Fruit fly (Drosophila melanogaster) whole organism, embryonic: ENCODE measurements around the gene CG11672.

Experiments used
- Atf-2 ChIP-seq: fragments of 200-800 bp; sonication (Bioruptor generic); optimal IDR thresholded peaks from 2 replicates; lab custom pipeline; 2016; ENCODE audit warnings: missing biosample characterization, missing genetic modification characterization
- Awh ChIP-seq: fragments of 200-800 bp; sonication (Bioruptor generic); IDR thresholded peaks from 2 replicates; pipeline ENCODE4, ENCODE4 v1.3.6; 2022; ENCODE audit warnings: missing biosample characterization, missing genetic modification characterization
- Bgb ChIP-seq: fragments of 200-800 bp; sonication (Bioruptor generic); IDR thresholded peaks from 2 replicates; pipeline ENCODE4 v1.3.6; 2022; ENCODE audit warnings: missing biosample characterization, missing genetic modification characterization; ENCODE audit not compliant: partially characterized antibody
- C15 ChIP-seq: fragments of 200-800 bp; sonication (Bioruptor generic); IDR thresholded peaks from 3 replicates; pipeline ENCODE4 v1.3.6; 2022; ENCODE audit warnings: missing biosample characterization, missing genetic modification characterization
- CG1024 ChIP-seq: fragments of 200-800 bp; sonication (Bioruptor generic); IDR thresholded peaks from 2 replicates; pipeline ENCODE4 v1.3.6; 2022; ENCODE audit warnings: missing biosample characterization, missing genetic modification characterization
- CG10366 ChIP-seq: fragments of 200-800 bp; sonication (Bioruptor generic); IDR thresholded peaks from 2 replicates; pipeline ENCODE4 v1.3.6; 2022; ENCODE audit warnings: missing biosample characterization, missing genetic modification characterization
- CG10431 ChIP-seq: fragments of 200-800 bp; sonication (Bioruptor generic); optimal IDR thresholded peaks from 3 replicates; lab custom pipeline; 2018; ENCODE audit warnings: missing biosample characterization, mild to moderate bottlenecking, missing genetic modification characterization
- CG13894 ChIP-seq: fragments of 200-800 bp; sonication (Bioruptor generic); optimal IDR thresholded peaks from 3 replicates; lab custom pipeline; 2018; ENCODE audit warnings: missing biosample characterization, mild to moderate bottlenecking, missing genetic modification characterization, moderate library complexity
- CG14860 ChIP-seq: fragments of 200-800 bp; sonication (Bioruptor generic); IDR thresholded peaks from 3 replicates; pipeline ENCODE4 v1.3.6; 2022; ENCODE audit warnings: missing biosample characterization, missing genetic modification characterization; ENCODE audit not compliant: partially characterized antibody
- CG15269 ChIP-seq: fragments of 200-800 bp; sonication (Bioruptor generic); optimal IDR thresholded peaks from 2 replicates; lab custom pipeline; 2018; ENCODE audit warnings: missing biosample characterization, mild to moderate bottlenecking, missing genetic modification characterization, moderate library complexity
- CG16863 ChIP-seq: fragments of 200-800 bp; sonication (Bioruptor generic); optimal IDR thresholded peaks from 3 replicates; lab custom pipeline; 2016; ENCODE audit warnings: missing biosample characterization, missing genetic modification characterization
- CG18262 ChIP-seq: fragments of 200-800 bp; optimal IDR thresholded peaks from 3 replicates; lab custom pipeline; 2019; ENCODE audit warnings: missing biosample characterization, mild to moderate bottlenecking, missing genetic modification characterization, moderate library complexity
- CG2712 ChIP-seq: fragments of 200-800 bp; optimal IDR thresholded peaks from 3 replicates; lab custom pipeline; 2019; ENCODE audit warnings: missing biosample characterization, mild to moderate bottlenecking, missing genetic modification characterization, moderate library complexity
- CG5245 ChIP-seq: fragments of 200-800 bp; sonication (Bioruptor generic); optimal IDR thresholded peaks from 3 replicates; lab custom pipeline; 2016; ENCODE audit warnings: missing biosample characterization, missing genetic modification characterization
- CG5953 ChIP-seq: fragments of 200-800 bp; sonication (Bioruptor generic); IDR thresholded peaks from 2 replicates; pipeline ENCODE4 v1.3.6; 2022; ENCODE audit warnings: missing biosample characterization, missing genetic modification characterization
- CG6689 ChIP-seq: fragments of 200-800 bp; sonication (Bioruptor generic); IDR thresholded peaks from 2 replicates; pipeline ENCODE4 v1.3.6; 2022; ENCODE audit warnings: missing biosample characterization, missing genetic modification characterization
- CG6854 ChIP-seq: fragments of 200-800 bp; sonication (Bioruptor generic); optimal IDR thresholded peaks from 3 replicates; lab custom pipeline; 2017; ENCODE audit warnings: missing biosample characterization, mild to moderate bottlenecking, missing genetic modification characterization
- CG8478 ChIP-seq: fragments of >200 bp; optimal IDR thresholded peaks from 2 replicates; lab custom pipeline; 2018
- CG8944 ChIP-seq: fragments of 200-800 bp; sonication (Bioruptor generic); optimal IDR thresholded peaks from 3 replicates; lab custom pipeline; 2016; ENCODE audit warnings: missing biosample characterization, missing genetic modification characterization
- Drgx ChIP-seq: fragments of 200-800 bp; sonication (Bioruptor generic); IDR thresholded peaks from 2 replicates; pipeline ENCODE4 v1.3.6; 2022; ENCODE audit warnings: missing biosample characterization, missing genetic modification characterization
- ERR ChIP-seq: fragments of 200-800 bp; sonication (Bioruptor generic); optimal IDR thresholded peaks from 2 replicates; lab custom pipeline; 2016; ENCODE audit warnings: missing biosample characterization, missing genetic modification characterization
- Eip74EF ChIP-seq, 2 experiments: fragments of 200-800 bp in 1 of 2; fragments of >200 bp in 1 of 2; sonication (Bioruptor generic) in 1 of 2; optimal IDR thresholded peaks; 2 replicates each; lab custom pipeline; 2017 to 2019; ENCODE audit warnings: missing biosample characterization in 2 of 2, missing genetic modification characterization in 2 of 2, mild to moderate bottlenecking in 1 of 2, moderate library complexity in 1 of 2
- Ets65A ChIP-seq: fragments of 200-800 bp; sonication (Bioruptor generic); peaks from one replicate; lab custom pipeline; 2016; ENCODE audit warnings: missing biosample characterization, missing genetic modification characterization
- HLH4C ChIP-seq: fragments of 200-800 bp; sonication (Bioruptor generic); IDR thresholded peaks from 3 replicates; pipeline ENCODE4 v1.3.6; 2022; ENCODE audit warnings: missing biosample characterization, missing genetic modification characterization; ENCODE audit not compliant: partially characterized antibody
- Max ChIP-seq: fragments of 200-800 bp; sonication (Bioruptor generic); optimal IDR thresholded peaks from 2 replicates; lab custom pipeline; 2016; ENCODE audit warnings: missing biosample characterization, mild to moderate bottlenecking, missing genetic modification characterization
- Nf-YA ChIP-seq: fragments of 200-800 bp; sonication (Bioruptor generic); IDR thresholded peaks from 2 replicates; pipeline ENCODE4 v1.3.6; 2022; ENCODE audit warnings: missing biosample characterization, missing genetic modification characterization
- Scr ChIP-seq: fragments of 200-800 bp; sonication (Bioruptor generic); IDR thresholded peaks from 2 replicates; pipeline ENCODE4 v1.3.6; 2022; ENCODE audit warnings: missing biosample characterization, missing genetic modification characterization; ENCODE audit not compliant: partially characterized antibody
- Side ChIP-seq: fragments of 200-800 bp; sonication (Bioruptor generic); optimal IDR thresholded peaks from 2 replicates; lab custom pipeline; 2016; ENCODE audit warnings: missing biosample characterization, missing genetic modification characterization
- Sin3A ChIP-seq: fragments of >200 bp; optimal IDR thresholded peaks from 2 replicates; lab custom pipeline; 2018
- Taf1 ChIP-seq: fragments of 200-800 bp; sonication (Bioruptor generic); IDR thresholded peaks from 2 replicates; pipeline ENCODE4 v1.3.6; 2022; ENCODE audit warnings: missing biosample characterization, missing genetic modification characterization
- Xrp1 ChIP-seq: fragments of 200-800 bp; sonication (Bioruptor generic); IDR thresholded peaks from 2 replicates; pipeline ENCODE4 v1.3.6; 2022; ENCODE audit warnings: missing biosample characterization, missing genetic modification characterization
- abd-A ChIP-seq: fragments of 200-800 bp; sonication (Bioruptor generic); optimal IDR thresholded peaks from 3 replicates; lab custom pipeline; 2019; ENCODE audit warnings: missing biosample characterization, mild to moderate bottlenecking, missing genetic modification characterization, moderate library complexity
- ac ChIP-seq: fragments of 200-800 bp; sonication (Bioruptor generic); optimal IDR thresholded peaks from 3 replicates; lab custom pipeline; 2017; ENCODE audit warnings: missing biosample characterization, mild to moderate bottlenecking, missing genetic modification characterization
- az2 ChIP-seq: fragments of 200-800 bp; sonication (Bioruptor generic); optimal IDR thresholded peaks from 3 replicates; lab custom pipeline; 2016; ENCODE audit warnings: missing biosample characterization, missing genetic modification characterization
- caup ChIP-seq: fragments of 200-800 bp; sonication (Bioruptor generic); optimal IDR thresholded peaks from 3 replicates; lab custom pipeline; 2017; ENCODE audit warnings: missing biosample characterization, mild to moderate bottlenecking, missing genetic modification characterization, moderate library complexity; ENCODE audit not compliant: severe bottlenecking
- da ChIP-seq: fragments of 200-800 bp; sonication (Bioruptor generic); optimal IDR thresholded peaks from 2 replicates; lab custom pipeline; 2016; ENCODE audit warnings: missing biosample characterization, missing genetic modification characterization
- danr ChIP-seq: fragments of 200-800 bp; sonication (Bioruptor generic); IDR thresholded peaks from 2 replicates; pipeline ENCODE4 v1.3.6; 2022; ENCODE audit warnings: missing biosample characterization, missing genetic modification characterization
- dpn ChIP-seq, 2 experiments: fragments of 200-800 bp; sonication (Bioruptor generic); optimal IDR thresholded peaks; 3 replicates each; lab custom pipeline; 2016; ENCODE audit warnings: missing biosample characterization in 2 of 2, missing genetic modification characterization in 2 of 2
- ems ChIP-seq: fragments of 200-800 bp; sonication (Bioruptor generic); optimal IDR thresholded peaks from 3 replicates; lab custom pipeline; 2016; ENCODE audit warnings: missing biosample characterization, missing genetic modification characterization
- eve ChIP-seq, 2 experiments: fragments of >200 bp; optimal IDR thresholded peaks; 2 replicates each; lab custom pipeline; 2017; ENCODE audit warnings: missing biosample characterization in 2 of 2, missing genetic modification characterization in 2 of 2
- fu2 ChIP-seq: fragments of 200-800 bp; sonication (Bioruptor generic); optimal IDR thresholded peaks from 2 replicates; lab custom pipeline; 2016; ENCODE audit warnings: missing biosample characterization, missing genetic modification characterization
- gro ChIP-seq: fragments of 200-800 bp; sonication (Bioruptor generic); optimal IDR thresholded peaks from 2 replicates; lab custom pipeline; 2016; ENCODE audit warnings: missing biosample characterization, missing genetic modification characterization
- ham ChIP-seq: fragments of 200-800 bp; sonication (Bioruptor generic); IDR thresholded peaks from 2 replicates; pipeline ENCODE4 v1.3.6; 2022; ENCODE audit warnings: missing biosample characterization, missing genetic modification characterization
- her ChIP-seq: fragments of 200-800 bp; sonication (Bioruptor generic); optimal IDR thresholded peaks from 2 replicates; lab custom pipeline; 2016; ENCODE audit warnings: missing biosample characterization, missing genetic modification characterization
- knrl ChIP-seq: fragments of 200-800 bp; sonication (Bioruptor generic); IDR thresholded peaks from 3 replicates; pipeline ENCODE4 v1.3.6; 2022; ENCODE audit warnings: missing biosample characterization, missing genetic modification characterization; ENCODE audit not compliant: partially characterized antibody
- phol ChIP-seq: fragments of 200-800 bp; sonication (Bioruptor generic); optimal IDR thresholded peaks from 3 replicates; lab custom pipeline; 2018; ENCODE audit warnings: missing biosample characterization, mild to moderate bottlenecking, missing genetic modification characterization, moderate library complexity
- psq ChIP-seq: fragments of 200-800 bp; sonication (Bioruptor generic); optimal IDR thresholded peaks from 2 replicates; lab custom pipeline; 2017; ENCODE audit warnings: missing biosample characterization, missing genetic modification characterization
- unpg ChIP-seq: fragments of 200-800 bp; sonication (Bioruptor generic); optimal IDR thresholded peaks from 3 replicates; lab custom pipeline; 2018; ENCODE audit warnings: missing biosample characterization, mild to moderate bottlenecking, missing genetic modification characterization, moderate library complexity
- vvl ChIP-seq: fragments of 200-800 bp; sonication (Bioruptor generic); IDR thresholded peaks from 2 replicates; pipeline ENCODE4 v1.3.6; 2022; ENCODE audit warnings: missing biosample characterization, missing genetic modification characterization
- z ChIP-seq: fragments of 200-800 bp; sonication (Bioruptor generic); IDR thresholded peaks from 3 replicates; pipeline ENCODE4 v1.3.6; 2022; ENCODE audit warnings: missing biosample characterization, missing genetic modification characterization

The CG11672 gene

dm6 chr3R:8333768-8334470, 43.5 kb upstream of the CG11672 start, which contains the start of gene Poxm (continued):
- TF ChIP-seq CG8478 (lab: Kevin White, UChicago) (peak; percentile 91), gro (GFP tag; lab: Kevin White, UChicago) (no peak), knrl (GFP tag; lab: Robert Waterston, UW) (peak; percentile 69; the same call in 2 of the 3 replicates), da (no peak), CG6689 (GFP tag; lab: Robert Waterston, UW) (peak; percentile 94), CG8944 (GFP tag; lab: Kevin White, UChicago) (peak; percentile 40), abd-A (tag; lab: Kevin White, UChicago) (no peak), Drgx (GFP tag; lab: Robert Waterston, UW) (peak; percentile 92), HLH4C (GFP tag; lab: Robert Waterston, UW) (no peak), Eip74EF (GFP tag; optimal IDR thresholded peaks at IDR 0.05; lab: Kevin White, UChicago) (peak in 1 of 2 experiments; percentile 89), CG18262 (tag; lab: Kevin White, UChicago) (peak; percentile 97), CG14860 (GFP tag; lab: Robert Waterston, UW) (no peak), Scr (no peak; the same call in 1 of the 2 replicates), CG15269 (tag; lab: Kevin White, UChicago) (peak; percentile 92), unpg (GFP tag; lab: Kevin White, UChicago) (peak; percentile 85), eve (GFP tag; optimal IDR thresholded peaks at IDR 0.05; lab: Kevin White, UChicago) (no peak), ac (GFP tag; lab: Kevin White, UChicago) (peak; percentile 75), CG10366 (GFP tag; lab: Robert Waterston, UW) (peak; percentile 79), Sin3A (lab: Kevin White, UChicago) (no peak), Atf-2 (peak; percentile 68), Xrp1 (GFP tag; lab: Robert Waterston, UW) (peak; percentile 91), Bgb (GFP tag; lab: Robert Waterston, UW) (no peak), ems (peak; percentile 69), ham (GFP tag; lab: Robert Waterston, UW) (0 out of 2 replicates have a peak, but pooled peaks have one; percentile 30), psq (GFP tag; lab: Kevin White, UChicago) (peak; percentile 71), CG2712 (tag; lab: Kevin White, UChicago) (peak; percentile 96), CG5953 (GFP tag; lab: Robert Waterston, UW) (0 out of 2 replicates have a peak, but pooled peaks have one; percentile 42), vvl (GFP tag; lab: Robert Waterston, UW) (peak; percentile 89), ERR (GFP tag; lab: Kevin White, UChicago) (no peak), phol (tag; lab: Kevin White, UChicago) (peak; percentile 97), danr (GFP tag; lab: Robert Waterston, UW) (peak; percentile 86), Nf-YA (GFP tag; lab: Robert Waterston, UW) (peak; percentile 21; the same call in 1 of the 2 replicates), CG10431 (peak; percentile 73), CG16863 (peak; percentile 66), her (GFP tag; lab: Kevin White, UChicago) (no peak), Max (GFP tag; lab: Kevin White, UChicago) (peak; percentile 78), CG13894 (no peak), CG5245 (GFP tag; lab: Kevin White, UChicago) (peak; percentile 87), fu2 (GFP tag; lab: Kevin White, UChicago) (no peak), CG6854 (peak; percentile 70), Side (GFP tag; lab: Kevin White, UChicago) (peak; percentile 54), az2 (GFP tag; lab: Kevin White, UChicago) (peak; percentile 92), z (GFP tag; lab: Robert Waterston, UW) (peak; percentile 7; the same call in 1 of the 3 replicates), Awh (GFP tag; lab: Robert Waterston, UW) (peak; percentile 70), caup (GFP tag; lab: Kevin White, UChicago) (peak; percentile 74), dpn (GFP tag; optimal IDR thresholded peaks at IDR 0.05; lab: Kevin White, UChicago) (peak; percentile 81 to 86), CG1024 (GFP tag; lab: Robert Waterston, UW) (peak; percentile 58; the same call in 1 of the 2 replicates), Taf1 (GFP tag; lab: Robert Waterston, UW) (peak; percentile 49; the same call in 1 of the 2 replicates), Ets65A (peak; percentile 98), C15 (GFP tag; lab: Robert Waterston, UW) (no peak)
